Worm (Caenorhabditis elegans) whole organism, L3 larva: ENCODE data around the gene fubl-3.

Source experiments
- ZK546.5 ChIP-seq: sonication (generic microtip); optimal IDR thresholded peaks from 2 replicates; lab custom pipeline; 2017; ENCODE audit warnings: missing biosample characterization, missing genetic modification characterization
- ceh-82 ChIP-seq: fragments of 150-350 bp; optimal IDR thresholded peaks from 2 replicates; lab custom pipeline; 2014; ENCODE audit warnings: missing biosample characterization, missing genetic modification characterization
- elt-1 ChIP-seq: fragments of 150-350 bp; optimal IDR thresholded peaks from 2 replicates; lab custom pipeline; 2014; ENCODE audit warnings: missing biosample characterization, missing genetic modification characterization
- fkh-10 ChIP-seq: sonication (generic microtip); optimal IDR thresholded peaks from 2 replicates; lab custom pipeline; 2017; ENCODE audit warnings: missing biosample characterization, missing genetic modification reagents, missing genetic modification characterization
- jun-1 ChIP-seq: fragments of 150-350 bp; optimal IDR thresholded peaks from 2 replicates; lab custom pipeline; 2014; ENCODE audit warnings: missing biosample characterization, missing genetic modification reagents, missing genetic modification characterization
- lin-15B ChIP-seq: fragments of 150-350 bp; optimal IDR thresholded peaks from 2 replicates; lab custom pipeline; 2014; ENCODE audit warnings: missing biosample characterization, missing genetic modification characterization
- lin-39 ChIP-seq: fragments of 150-350 bp; optimal IDR thresholded peaks from 2 replicates; lab custom pipeline; 2018; ENCODE audit warnings: missing biosample characterization, missing genetic modification reagents, missing genetic modification characterization
- mdl-1 ChIP-seq: fragments of 150-350 bp; optimal IDR thresholded peaks from 2 replicates; lab custom pipeline; 2014; ENCODE audit warnings: missing biosample characterization, missing genetic modification characterization
- nhr-76 ChIP-seq: fragments of 150-350 bp; sonication (generic microtip); optimal IDR thresholded peaks from 5 replicates; lab custom pipeline; 2014; ENCODE audit warnings: missing biosample characterization, missing genetic modification characterization
- pha-4 ChIP-seq: fragments of 150-350 bp; optimal IDR thresholded peaks from 2 replicates; lab custom pipeline; 2014; ENCODE audit warnings: missing biosample characterization, missing genetic modification reagents, missing genetic modification characterization
- tbx-2 ChIP-seq: sonication (generic microtip); optimal IDR thresholded peaks from 2 replicates; lab custom pipeline; 2016; ENCODE audit warnings: mild to moderate bottlenecking, missing genetic modification characterization, missing compliant biosample characterization
- unc-39 ChIP-seq: sonication (generic microtip); optimal IDR thresholded peaks from 4 replicates; lab custom pipeline; 2017; ENCODE audit warnings: missing biosample characterization, missing genetic modification characterization
- zag-1 ChIP-seq: fragments of 150-350 bp; optimal IDR thresholded peaks from 2 replicates; lab custom pipeline; 2014; ENCODE audit warnings: missing biosample characterization, missing genetic modification characterization

DNA sequence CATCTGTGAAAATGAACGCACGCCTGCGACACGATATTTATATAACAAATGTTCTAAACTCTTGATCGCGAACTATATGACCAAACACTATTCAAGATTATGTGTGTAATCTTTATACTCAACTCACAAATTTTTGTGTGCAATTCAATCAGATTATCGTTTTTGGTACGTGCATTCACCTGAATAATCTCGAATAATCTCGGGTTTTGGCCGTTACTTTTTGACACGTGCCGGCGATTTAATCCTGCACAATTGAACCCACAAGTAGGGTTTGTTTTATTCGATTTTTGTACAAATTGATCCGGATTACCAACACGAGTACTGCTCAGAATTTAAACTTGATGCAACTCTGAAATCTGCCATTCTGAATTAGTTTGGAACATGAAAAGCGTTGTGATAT is 37.8 kb upstream of the fubl-3 start, which contains the start of the genes vap-1 and F11C7.2:
- TF ChIP-seq ceh-82 (tag; lab: Kevin White, UChicago) (no peak), jun-1 (tag; lab: Kevin White, UChicago) (no peak), nhr-76 (tag; lab: Kevin White, UChicago) (no peak), unc-39 (tag; lab: Kevin White, UChicago) (no peak), mdl-1 (tag; lab: Kevin White, UChicago) (no peak), pha-4 (tag; lab: Kevin White, UChicago) (no peak), lin-39 (tag; lab: Kevin White, UChicago) (no peak), tbx-2 (tag; lab: Kevin White, UChicago) (no peak), fkh-10 (GFP tag; lab: Kevin White, UChicago) (no peak), lin-15B (tag; lab: Kevin White, UChicago) (no peak), zag-1 (no peak), elt-1 (tag; lab: Kevin White, UChicago) (no peak), ZK546.5 (tag; lab: Kevin White, UChicago) (no peak)
